Worm (Caenorhabditis elegans): ENCODE results near the gene mrps-33.

mrps-33 gene

DNA sequence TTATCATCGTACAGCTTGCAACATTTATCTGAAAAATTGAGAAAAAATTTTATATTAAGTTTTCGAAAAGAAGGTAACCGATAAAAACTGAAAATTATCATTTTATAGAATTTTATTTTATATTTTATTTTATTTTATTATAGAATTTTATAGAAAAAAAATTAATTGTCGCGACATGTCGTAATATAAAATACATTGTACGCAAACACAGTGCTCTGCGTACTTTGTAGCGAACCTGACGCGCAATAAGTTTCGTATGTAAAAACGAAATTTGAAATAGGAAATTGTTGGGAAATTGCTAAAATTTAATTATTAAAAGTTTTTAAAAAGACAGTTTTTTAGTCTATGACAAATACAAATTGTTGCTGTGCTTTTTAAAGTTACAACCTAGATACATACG lies 48.3 kb downstream of the mrps-33 start, which contains the start of the genes hst-1 and ints-6:
TSS of gene hst-1 (minus strand) at position 28 of the 400 bp plus-strand sequence.
TSS of gene ints-6 (plus strand) at position 260 of the 400 bp plus-strand sequence.
- TF ChIP-seq ztf-18 (tag; optimal IDR thresholded peaks at IDR 0.05) (peak; percentile 5), Y53G8AR.9 (GFP tag; conservative IDR thresholded peaks at IDR 0.05) (no peak)
